Worm (Caenorhabditis elegans): ENCODE measurements around the gene cdr-3.

ce11 chrV:12462908-12463307 lies 45.7 kb upstream of the cdr-3 start, which contains the start of gene egl-10:
- no peak for TF ChIP-seq tab-1 (GFP tag; IDR thresholded peaks at IDR 0.05)
- no peak for TF ChIP-seq flt-1 (GFP tag; IDR thresholded peaks at IDR 0.05)
- TF ChIP-seq cog-1 (tag; optimal IDR thresholded peaks at IDR 0.05), result no peak
- TF ChIP-seq ztf-23 (GFP tag; IDR thresholded peaks at IDR 0.05), result no peak
- TF ChIP-seq ref-1 (GFP tag; conservative IDR thresholded peaks at IDR 0.05), result no peak
- TF ChIP-seq med-1 (GFP tag; optimal IDR thresholded peaks at IDR 0.05; ENCODE audit: insufficient read depth), result no peak
- no peak for TF ChIP-seq klf-2 (GFP tag; conservative IDR thresholded peaks at IDR 0.05)
- no peak for TF ChIP-seq T22C8.4 (GFP tag; IDR thresholded peaks at IDR 0.05)
- no peak for TF ChIP-seq ztf-29 (GFP tag; IDR thresholded peaks at IDR 0.05)
